Worm (Caenorhabditis elegans) whole organism, L1 larva: ENCODE measurements around the gene sre-53.

ENCODE experiments used
- ama-1 ChIP-seq: fragments of 150-350 bp; optimal IDR thresholded peaks from 2 replicates; lab custom pipeline; 2014
- elt-3 ChIP-seq, 6 experiments: fragments of 150-350 bp in 1 of 6; sonication (generic microtip); optimal IDR thresholded peaks; 2 replicates each; lab custom pipeline; 2017 to 2018; ENCODE audit warnings: missing biosample characterization in 6 of 6, missing genetic modification characterization in 6 of 6, inconsistent platforms in 1 of 6
- nhr-12 ChIP-seq: sonication (generic microtip); optimal IDR thresholded peaks from 2 replicates; lab custom pipeline; 2017; ENCODE audit warnings: missing biosample characterization, missing genetic modification characterization
- unc-62 ChIP-seq: fragments of 150-350 bp; optimal IDR thresholded peaks from 2 replicates; lab custom pipeline; 2014; ENCODE audit warnings: missing biosample characterization, missing genetic modification reagents, missing genetic modification characterization

DNA sequence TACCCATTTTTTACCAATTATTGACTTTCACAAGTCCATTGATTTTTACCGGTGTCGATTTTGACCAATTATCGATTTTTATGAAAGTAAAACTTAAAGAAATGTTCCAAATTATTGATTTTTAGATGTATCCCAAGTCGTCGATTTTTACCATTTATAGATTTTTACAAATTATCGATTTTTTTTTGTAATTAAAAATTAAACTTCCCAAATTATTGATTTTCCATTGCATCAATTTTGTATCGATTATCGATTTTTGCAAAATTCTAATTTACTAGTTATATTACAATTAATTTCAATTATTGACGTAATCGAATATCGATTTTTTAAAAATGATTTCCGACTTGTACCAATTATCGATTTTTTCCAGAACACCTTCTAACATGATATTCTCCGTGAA, 20.1 kb downstream of the sre-53 start, which contains the start of gene sre-50:
- no peak for TF ChIP-seq ama-1 (lab: Kevin White, UChicago)
- no peak for TF ChIP-seq elt-3 (tag; optimal IDR thresholded peaks at IDR 0.05; lab: Kevin White, UChicago)
- TF ChIP-seq unc-62 (GFP tag; lab: Kevin White, UChicago): no peak
- no peak for TF ChIP-seq nhr-12
